Worm (Caenorhabditis elegans): ENCODE measurements around the gene dnj-1.
"Not testable (repeated sequence)": the region's sequence is repeated elsewhere in the genome, so short reads cannot be mapped to it uniquely, and the experiment has no call there.

The dnj-1 gene

DNA sequence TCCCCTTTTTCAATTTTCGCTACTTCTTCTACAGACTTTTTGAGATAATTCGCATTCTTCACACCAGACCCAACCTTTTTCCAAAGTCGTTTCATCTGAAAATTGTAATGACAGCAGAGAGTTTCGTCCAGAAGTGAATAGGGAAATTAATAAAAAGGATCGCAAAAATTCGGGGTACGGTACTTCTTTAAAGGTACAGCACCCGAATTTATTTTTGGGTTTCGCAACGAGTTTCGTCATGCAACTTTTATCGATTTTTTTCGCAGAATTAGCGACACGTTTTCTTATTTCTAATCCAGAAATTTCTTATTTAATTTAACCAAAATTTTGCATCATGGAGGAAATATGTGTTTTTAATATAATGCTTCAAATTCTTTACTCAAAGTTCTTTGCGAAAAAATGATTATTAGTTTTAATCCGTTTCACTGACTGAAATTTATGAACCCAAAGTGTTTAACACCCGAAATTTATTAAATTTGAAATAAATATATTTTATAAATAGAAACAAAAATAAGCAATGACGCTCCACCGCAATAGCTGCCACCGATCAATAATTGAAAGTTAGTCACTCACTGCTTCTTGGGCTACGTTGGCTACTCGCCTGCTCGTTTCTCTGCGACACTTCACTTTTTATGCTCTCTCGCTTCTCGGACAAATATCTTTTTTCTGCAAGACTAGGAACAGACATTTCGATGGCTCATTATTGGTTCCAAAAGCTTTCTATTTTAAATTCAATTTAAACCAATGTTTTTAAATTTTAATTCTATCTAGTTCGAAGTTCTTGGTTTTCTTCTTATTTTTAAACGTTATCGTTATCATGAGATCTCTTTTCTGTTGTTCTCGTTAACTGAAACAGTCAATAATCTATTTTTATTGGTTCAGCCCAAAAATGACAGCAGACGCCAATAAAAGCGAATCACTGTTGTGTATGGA lies at the start of gene dnj-1, which contains the start of gene B0035.15 (continued):
- TF ChIP-seq tbx-2 (tag; optimal IDR thresholded peaks at IDR 0.05) = peak; percentile 16
- TF ChIP-seq ceh-8 (GFP tag; optimal IDR thresholded peaks at IDR 0.05) = no peak
- TF ChIP-seq ztf-11 (tag; optimal IDR thresholded peaks at IDR 0.05) = no peak
- no peak for TF ChIP-seq nhr-76 (tag; optimal IDR thresholded peaks at IDR 0.05)
- peak; percentile 26 for TF ChIP-seq lin-15B (tag; optimal IDR thresholded peaks at IDR 0.05)
- no peak for TF ChIP-seq egl-27 (tag; optimal IDR thresholded peaks at IDR 0.05)
- TF ChIP-seq nhr-237 (tag; optimal IDR thresholded peaks at IDR 0.05) = no peak
- TF ChIP-seq lsy-2 (tag; optimal IDR thresholded peaks at IDR 0.05) = peak; percentile 43 to 57
- no peak for TF ChIP-seq grh-1 (GFP tag; IDR thresholded peaks at IDR 0.05)
- peak; percentile 61 for TF ChIP-seq xbp-1 (tag; optimal IDR thresholded peaks at IDR 0.05)
- TF ChIP-seq ceh-88 (GFP tag; IDR thresholded peaks at IDR 0.05) = no peak

DNA sequence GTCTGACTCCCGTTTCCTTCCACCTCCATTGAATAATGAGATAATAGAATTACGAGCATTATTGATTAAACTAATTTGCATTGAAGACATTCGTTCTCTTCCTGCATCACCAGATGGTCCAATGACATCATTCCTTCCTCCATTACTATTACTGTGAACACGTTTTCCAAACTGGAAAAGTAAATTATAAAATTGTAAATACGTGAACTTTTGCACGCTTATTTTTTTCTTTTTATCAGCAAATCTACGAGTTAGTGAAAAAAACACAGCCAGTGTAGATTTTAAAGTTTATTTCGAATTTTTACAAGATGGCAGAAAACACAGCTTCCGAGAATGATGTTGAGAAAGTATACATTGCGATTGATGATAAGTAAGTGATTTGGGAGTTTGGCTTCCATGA lies 45.1 kb upstream of the dnj-1 start, which contains the start of gene C05C12.1:
TSS of gene C05C12.1 (plus strand) at position 301 of the 400 bp plus-strand sequence.
- not testable (repeated sequence) for TF ChIP-seq efl-1 (optimal IDR thresholded peaks at IDR 0.05)
- TF ChIP-seq efl-1 (GFP tag; optimal IDR thresholded peaks at IDR 0.05 in 1 of 2) = peak in 1 of 2 experiments; percentile 8

DNA sequence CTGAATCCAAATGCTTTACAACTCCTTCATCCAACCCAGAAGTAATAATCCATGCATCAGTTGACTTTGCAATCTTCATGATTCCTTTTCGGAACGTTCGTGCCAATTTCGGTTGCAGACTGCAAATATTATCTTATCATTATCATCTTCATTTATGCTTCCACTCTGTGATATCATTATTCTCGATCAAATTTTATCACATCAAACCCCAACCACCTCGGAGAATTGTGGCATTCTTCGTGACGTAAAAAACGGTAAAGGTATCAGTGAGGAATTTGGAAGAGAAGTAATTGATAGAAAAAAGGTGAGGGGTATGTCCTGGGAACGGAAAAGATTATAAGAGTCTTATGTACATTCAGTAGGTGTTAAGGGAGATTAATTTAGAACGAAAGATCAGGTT lies 41.4 kb upstream of the dnj-1 start:
- TF ChIP-seq unc-62 (GFP tag; optimal IDR thresholded peaks at IDR 0.05) (no peak), pqm-1 (tag; optimal IDR thresholded peaks at IDR 0.05) (peak; percentile 73), tlp-1 (tag; optimal IDR thresholded peaks at IDR 0.05) (peak; percentile 7), elt-2 (tag; optimal IDR thresholded peaks at IDR 0.05) (peak; percentile 66)

DNA sequence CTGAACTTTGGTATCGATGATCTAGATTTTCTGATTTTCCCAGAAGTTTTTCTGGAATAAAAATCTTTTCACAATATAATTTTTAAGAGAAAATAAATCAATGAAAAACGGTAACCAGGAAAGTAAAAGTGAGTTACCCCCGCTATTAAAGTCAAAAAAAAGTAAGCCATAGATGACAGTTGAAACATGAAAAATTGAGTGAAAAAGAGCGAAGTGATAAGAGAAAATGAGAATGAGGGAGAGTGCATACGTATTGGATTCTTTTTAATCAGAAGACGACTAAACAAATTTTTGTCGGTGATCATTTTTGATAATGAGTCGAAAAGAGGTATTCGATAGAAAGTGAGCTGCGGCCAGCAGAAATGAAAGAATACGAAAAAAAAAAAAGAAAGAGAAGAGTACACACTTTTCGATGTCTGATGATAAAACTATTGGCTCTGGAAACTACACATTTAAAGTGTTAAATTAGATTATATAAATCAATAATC lies 39.3 kb upstream of the dnj-1 start, which contains the start of gene gtl-1:
TSS of gene gtl-1 (minus strand) at position 51 of the 488 bp plus-strand sequence.
- TF ChIP-seq ceh-90 (tag; optimal IDR thresholded peaks at IDR 0.05) = no peak
- no peak for TF ChIP-seq efl-1 (optimal IDR thresholded peaks at IDR 0.05)
- TF ChIP-seq efl-1 (GFP tag; optimal IDR thresholded peaks at IDR 0.05 in 1 of 2) = peak in 1 of 2 experiments; percentile 49
- peak; percentile 52 for TF ChIP-seq elt-2 (tag; optimal IDR thresholded peaks at IDR 0.05)

DNA sequence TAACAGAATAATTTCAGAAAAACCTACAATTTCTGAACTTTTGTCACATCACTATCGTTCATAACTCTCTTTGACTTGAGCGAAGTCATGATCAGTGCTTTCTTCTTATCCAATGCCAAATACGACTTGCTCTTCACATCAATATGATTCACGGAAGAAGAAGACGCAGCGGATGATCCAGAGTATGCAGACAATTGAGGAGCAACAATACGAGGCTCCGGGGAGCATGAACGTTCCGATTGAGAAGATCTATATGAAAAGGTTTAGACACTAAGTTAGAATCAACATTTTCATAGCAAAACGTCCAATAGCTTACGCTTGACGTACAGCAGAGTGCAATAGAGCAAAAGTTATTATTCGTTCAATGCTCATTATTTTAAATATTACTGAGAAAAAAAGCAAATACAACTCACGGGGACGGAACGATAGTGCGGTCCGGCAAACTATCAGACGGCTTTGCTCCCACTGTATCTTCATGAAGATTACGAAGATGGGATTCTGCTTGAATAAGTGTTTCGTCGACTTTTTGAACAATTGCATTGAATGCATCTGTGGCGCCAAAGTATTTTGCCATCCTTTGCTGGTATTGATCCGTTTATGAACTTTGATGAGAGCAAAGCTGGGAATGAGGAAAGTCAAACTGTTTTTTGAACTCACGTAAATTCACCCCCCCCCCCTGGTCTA lies 38.1 kb upstream of the dnj-1 start, which contains the start of gene C05C12.5:
TSS of gene C05C12.5 (minus strand) at position 642 of the 684 bp plus-strand sequence.
- TF ChIP-seq efl-1 (optimal IDR thresholded peaks at IDR 0.05) (no peak), efl-1 (GFP tag; optimal IDR thresholded peaks at IDR 0.05 in 1 of 2) (peak in 1 of 2 experiments; percentile 72), alr-1 (tag; optimal IDR thresholded peaks at IDR 0.05; ENCODE audit: borderline replicate concordance) (no peak)

DNA sequence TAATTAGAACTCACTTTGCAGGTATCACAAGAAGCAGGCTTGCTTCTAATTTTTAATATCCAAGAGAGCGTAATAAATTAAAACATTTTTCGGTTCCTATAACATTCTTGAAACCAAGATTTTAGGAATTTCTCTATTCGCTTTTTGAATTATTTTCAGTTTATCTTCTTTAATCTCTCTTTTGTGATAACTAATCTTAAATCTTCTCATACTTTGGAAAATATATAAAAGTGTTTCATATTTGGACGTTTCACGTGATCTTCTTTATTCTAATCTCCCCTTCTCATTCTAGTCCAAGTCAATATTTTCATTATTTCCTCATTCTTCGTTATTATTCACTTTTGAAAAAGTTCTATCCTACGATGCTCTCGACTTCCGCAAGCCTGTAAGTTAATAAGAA lies 37.3 kb upstream of the dnj-1 start, which contains the start of gene F54D1.1:
TSS of gene F54D1.1 (plus strand) at position 301 of the 400 bp plus-strand sequence.
- TF ChIP-seq alr-1 (tag; optimal IDR thresholded peaks at IDR 0.05; ENCODE audit: borderline replicate concordance) (no peak), fkh-8 (tag; optimal IDR thresholded peaks at IDR 0.05) (peak; percentile 28), dsc-1 (tag; optimal IDR thresholded peaks at IDR 0.05) (peak; percentile 70)

DNA sequence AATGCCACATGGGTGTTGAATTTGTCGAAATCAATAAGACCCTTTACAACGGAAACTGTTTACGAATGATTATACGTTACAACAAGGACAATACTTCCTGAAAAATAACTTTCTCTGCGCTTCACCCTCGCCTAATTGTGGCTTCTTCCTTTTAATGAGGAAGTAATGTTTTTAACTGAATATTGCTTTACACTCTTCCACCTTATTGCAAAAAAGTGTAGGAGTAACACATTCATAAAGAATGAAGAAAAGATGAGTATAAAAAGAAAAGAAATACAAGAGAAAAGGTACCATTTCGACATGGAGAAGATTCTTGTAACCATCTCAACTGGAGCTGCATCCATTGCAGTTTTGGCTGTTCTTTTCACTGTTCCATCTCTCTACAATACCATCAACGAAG lies 35.7 kb upstream of the dnj-1 start, which contains the start of gene col-126:
TSS of gene col-126 (plus strand) at position 301 of the 400 bp plus-strand sequence.
- TF ChIP-seq nhr-76, ztf-4, dsc-1 (tag; optimal IDR thresholded peaks at IDR 0.05): not testable (repeated sequence)

DNA sequence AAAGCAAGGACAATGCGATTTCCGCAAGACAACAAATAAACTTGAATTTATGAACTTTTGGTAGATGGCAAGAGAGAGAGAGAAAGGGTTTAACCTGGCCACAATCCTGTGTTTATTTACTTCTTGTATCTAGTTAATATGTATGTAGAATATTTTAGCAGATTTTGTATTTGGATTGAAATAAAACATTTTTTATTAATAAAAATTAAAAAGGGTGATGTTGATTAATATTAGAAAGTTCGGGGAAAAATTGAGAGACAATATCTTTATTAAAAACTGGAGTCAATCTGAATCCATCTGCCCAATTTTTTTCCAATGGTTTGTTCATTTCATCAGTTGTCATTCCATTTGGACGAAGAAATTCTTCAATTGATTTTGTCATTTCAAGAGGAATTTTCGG lies 32.7 kb upstream of the dnj-1 start, which contains the start of gene col-127:
TSS of gene col-127 (minus strand) at position 101 of the 400 bp plus-strand sequence.
- no peak for TF ChIP-seq xbp-1 (tag; optimal IDR thresholded peaks at IDR 0.05)
- TF ChIP-seq pax-3 (tag; optimal IDR thresholded peaks at IDR 0.05) = no peak
- TF ChIP-seq C16A3.4 (tag; optimal IDR thresholded peaks at IDR 0.05) = no peak
- TF ChIP-seq C04F5.9 (tag; optimal IDR thresholded peaks at IDR 0.05) = no peak
- TF ChIP-seq ets-5 (GFP tag; IDR thresholded peaks at IDR 0.05) = no peak
- TF ChIP-seq skn-1 (tag; optimal IDR thresholded peaks at IDR 0.05) = no peak
- no peak for TF ChIP-seq fos-1 (tag; optimal IDR thresholded peaks at IDR 0.05)
- TF ChIP-seq nhr-47 (tag; optimal IDR thresholded peaks at IDR 0.05) = no peak
- TF ChIP-seq pag-3 (tag; optimal IDR thresholded peaks at IDR 0.05; ENCODE audit: borderline replicate concordance, insufficient read depth) = no peak
- TF ChIP-seq ceh-82 (tag; optimal IDR thresholded peaks at IDR 0.05) = no peak
- TF ChIP-seq isw-1 (GFP tag; IDR thresholded peaks at IDR 0.05) = no peak
- TF ChIP-seq ztf-11 (tag; optimal IDR thresholded peaks at IDR 0.05) = no peak
- no peak for TF ChIP-seq nhr-11 (tag; optimal IDR thresholded peaks at IDR 0.05)
- no peak for TF ChIP-seq aha-1 (tag; optimal IDR thresholded peaks at IDR 0.05)
- no peak for TF ChIP-seq pqm-1 (tag; optimal IDR thresholded peaks at IDR 0.05)
